Worm (Caenorhabditis elegans) whole organism, young adult: ENCODE measurements around the gene toh-1.

Experiments used
- B0035.1 ChIP-seq: sonication (generic microtip); optimal IDR thresholded peaks from 2 replicates; lab custom pipeline; 2016; ENCODE audit warnings: missing genetic modification characterization, mild to moderate bottlenecking, missing compliant biosample characterization, missing genotype, missing genetic modification reagents
- F39B2.1 ChIP-seq: fragments of 200-800 bp; sonication (Bioruptor generic); IDR thresholded peaks from 2 replicates; pipeline ENCODE4 v1.3.6; 2022; ENCODE audit warnings: missing genetic modification reagents, missing genetic modification characterization, missing compliant biosample characterization
- K11D2.4 ChIP-seq: fragments of 200-800 bp; sonication (Bioruptor generic); IDR thresholded peaks from 2 replicates; pipeline ENCODE4 v1.3.6; 2022; ENCODE audit warnings: missing genetic modification reagents, missing genetic modification characterization, missing compliant biosample characterization
- Y95B8A.8 ChIP-seq: fragments of 200-800 bp; sonication (Bioruptor generic); IDR thresholded peaks from 2 replicates; pipeline ENCODE4 v1.3.6; 2022; ENCODE audit warnings: missing genetic modification reagents, missing genetic modification characterization, missing compliant biosample characterization
- snpc-1.3 ChIP-seq: sonication (generic microtip); optimal IDR thresholded peaks from 2 replicates; lab custom pipeline; 2017; ENCODE audit warnings: missing genetic modification characterization, mild to moderate bottlenecking, missing compliant biosample characterization, antibody characterized with exemption, moderate library complexity, missing genotype, missing genetic modification reagents; ENCODE audit not compliant: insufficient read depth
- xnd-1 ChIP-seq: sonication (generic microtip); optimal IDR thresholded peaks from 2 replicates; lab custom pipeline; 2016; ENCODE audit warnings: missing genotype, missing genetic modification reagents, missing genetic modification characterization, missing compliant biosample characterization

- TF ChIP-seq xnd-1 (tag; lab: Kevin White, UChicago) (no peak), K11D2.4 (GFP tag; lab: Robert Waterston, UW) (no peak), snpc-1.3 (tag; lab: Kevin White, UChicago) (no peak), F39B2.1 (GFP tag; lab: Robert Waterston, UW) (no peak), Y95B8A.8 (GFP tag; lab: Robert Waterston, UW) (no peak), B0035.1 (tag; lab: Kevin White, UChicago) (no peak)
Observed at ce11 chrIII:3786427-3786935, 22.3 kb downstream of the toh-1 start, which contains the start of gene acy-3.
